Worm (Caenorhabditis elegans) whole organism, midembryonic: Measurements from ENCODE around the gene fut-1.

Experiments used
- cog-1 ChIP-seq: sonication (generic microtip); optimal IDR thresholded peaks from 2 replicates; lab custom pipeline; 2016; ENCODE audit warnings: missing genetic modification characterization, missing compliant biosample characterization
- flt-1 ChIP-seq: fragments of 200-800 bp; sonication (Bioruptor generic); IDR thresholded peaks from 2 replicates; pipeline ENCODE4 v1.3.6; 2022; ENCODE audit warnings: missing genetic modification characterization, missing compliant biosample characterization
- ref-1 ChIP-seq: fragments of 200-800 bp; sonication (Bioruptor generic); conservative IDR thresholded peaks from 2 replicates; pipeline ENCODE4 v1.3.6; 2022; ENCODE audit warnings: missing genetic modification reagents, missing genetic modification characterization, missing compliant biosample characterization
- ztf-29 ChIP-seq: fragments of 200-800 bp; sonication (Bioruptor generic); IDR thresholded peaks from 2 replicates; pipeline ENCODE4 v1.3.6; 2022; ENCODE audit warnings: missing genetic modification reagents, missing genetic modification characterization, missing compliant biosample characterization

- TF ChIP-seq flt-1 (GFP tag; lab: Robert Waterston, UW) (no peak), cog-1 (tag; lab: Kevin White, UChicago) (no peak), ref-1 (GFP tag; lab: Robert Waterston, UW) (no peak), ztf-29 (GFP tag; lab: Robert Waterston, UW) (no peak)
Observed at ce11 chrII:8788752-8789151, 29.4 kb upstream of the fut-1 start.
